Fruit fly (Drosophila melanogaster) whole organism, prepupa: ENCODE data around the gene betaNACtes1.
A peak's percentile ranks its signal among the peaks of the same experiment; 100 is the strongest.

ENCODE experiments used
- CG10631 ChIP-seq: fragments of 200-800 bp; sonication (Bioruptor generic); optimal IDR thresholded peaks from 2 replicates; lab custom pipeline; 2016; ENCODE audit warnings: missing biosample characterization, missing genetic modification characterization
- CG11294 ChIP-seq: fragments of 200-800 bp; sonication (Bioruptor generic); IDR thresholded peaks from 2 replicates; pipeline ENCODE4 v1.3.6; 2022; ENCODE audit warnings: missing biosample characterization, missing genetic modification characterization
- CG11762 ChIP-seq: fragments of 200-800 bp; sonication (Bioruptor generic); optimal IDR thresholded peaks from 3 replicates; lab custom pipeline; 2016; ENCODE audit warnings: missing biosample characterization, missing genetic modification characterization; ENCODE audit not compliant: insufficient read depth
- CG11902 ChIP-seq: fragments of 200-800 bp; sonication (Bioruptor generic); optimal IDR thresholded peaks from 3 replicates; lab custom pipeline; 2016; ENCODE audit warnings: missing biosample characterization, missing genetic modification characterization
- CG15336 ChIP-seq: fragments of 200-800 bp; sonication (Bioruptor generic); IDR thresholded peaks from 2 replicates; pipeline ENCODE4 v1.3.6; 2022; ENCODE audit warnings: missing biosample characterization, missing genetic modification characterization
- CG32006 ChIP-seq: fragments of 200-800 bp; sonication (Bioruptor generic); optimal IDR thresholded peaks from 3 replicates; lab custom pipeline; 2017; ENCODE audit warnings: missing biosample characterization, mild to moderate bottlenecking, missing genetic modification characterization
- CG34406 ChIP-seq: fragments of 200-800 bp; sonication (Bioruptor generic); optimal IDR thresholded peaks from 3 replicates; lab custom pipeline; 2016; ENCODE audit warnings: missing biosample characterization, missing genetic modification characterization
- CG3919 ChIP-seq: fragments of 200-800 bp; sonication (Bioruptor generic); optimal IDR thresholded peaks from 3 replicates; lab custom pipeline; 2016; ENCODE audit warnings: missing biosample characterization, missing genetic modification characterization
- CG4318 ChIP-seq: fragments of 200-800 bp; sonication (Bioruptor generic); optimal IDR thresholded peaks from 3 replicates; lab custom pipeline; 2017; ENCODE audit warnings: missing biosample characterization, mild to moderate bottlenecking, missing genetic modification characterization
- CG6163 ChIP-seq: fragments of 200-800 bp; sonication (Bioruptor generic); IDR thresholded peaks from 3 replicates; pipeline ENCODE4 v1.3.6; 2022; ENCODE audit warnings: missing biosample characterization, missing genetic modification characterization
- CG6276 ChIP-seq: fragments of 200-800 bp; sonication (Bioruptor generic); optimal IDR thresholded peaks from 2 replicates; lab custom pipeline; 2017; ENCODE audit warnings: missing biosample characterization, mild to moderate bottlenecking, missing genetic modification characterization
- CG6808 ChIP-seq: fragments of 200-800 bp; sonication (Bioruptor generic); optimal IDR thresholded peaks from 3 replicates; lab custom pipeline; 2017; ENCODE audit warnings: missing biosample characterization, missing genetic modification characterization, mild to moderate bottlenecking, moderate library complexity, missing genetic modification reagents
- CG6854 ChIP-seq: fragments of 200-800 bp; sonication (Bioruptor generic); optimal IDR thresholded peaks from 2 replicates; lab custom pipeline; 2017; ENCODE audit warnings: missing biosample characterization, mild to moderate bottlenecking, missing genetic modification characterization
- CG7368 ChIP-seq: fragments of 200-800 bp; sonication (Bioruptor generic); optimal IDR thresholded peaks from 3 replicates; lab custom pipeline; 2016; ENCODE audit warnings: missing biosample characterization, missing genetic modification characterization
- CG8119 ChIP-seq: fragments of 200-800 bp; sonication (Bioruptor generic); IDR thresholded peaks from 3 replicates; pipeline ENCODE4 v1.3.6; 2022; ENCODE audit warnings: missing biosample characterization, missing genetic modification characterization
- CG8319 ChIP-seq: fragments of 200-800 bp; sonication (Bioruptor generic); optimal IDR thresholded peaks from 3 replicates; lab custom pipeline; 2016; ENCODE audit warnings: missing biosample characterization, missing genetic modification characterization
- CG8632 ChIP-seq: fragments of 200-800 bp; sonication (Bioruptor generic); optimal IDR thresholded peaks from 3 replicates; lab custom pipeline; 2016; ENCODE audit warnings: missing biosample characterization, missing genetic modification characterization
- Eip75B ChIP-seq: fragments of 200-800 bp; sonication (Bioruptor generic); optimal IDR thresholded peaks from 3 replicates; lab custom pipeline; 2016; ENCODE audit warnings: missing biosample characterization, missing genetic modification characterization
- Eip78C ChIP-seq: fragments of 200-800 bp; sonication (Bioruptor generic); peaks from one replicate; lab custom pipeline; 2016; ENCODE audit warnings: missing biosample characterization, missing genetic modification characterization
- Eip93F ChIP-seq: fragments of 200-800 bp; sonication (Bioruptor generic); optimal IDR thresholded peaks from 2 replicates; lab custom pipeline; 2016; ENCODE audit warnings: missing biosample characterization, mild to moderate bottlenecking, missing genetic modification characterization
- Ets21C ChIP-seq: fragments of 200-800 bp; sonication (Bioruptor generic); optimal IDR thresholded peaks from 3 replicates; lab custom pipeline; 2016; ENCODE audit warnings: missing biosample characterization, missing genetic modification characterization
- Ets96B ChIP-seq: fragments of 200-800 bp; optimal IDR thresholded peaks from 2 replicates; lab custom pipeline; 2019; ENCODE audit warnings: missing biosample characterization, mild to moderate bottlenecking, missing genetic modification characterization, moderate library complexity
- Gug ChIP-seq: fragments of 200-800 bp; sonication (Bioruptor generic); IDR thresholded peaks from 2 replicates; pipeline ENCODE4 v1.3.6; 2022; ENCODE audit warnings: missing biosample characterization, missing genetic modification characterization
- Hr39 ChIP-seq: fragments of 200-800 bp; sonication (Bioruptor generic); optimal IDR thresholded peaks from 2 replicates; lab custom pipeline; 2016; ENCODE audit warnings: missing biosample characterization, missing genetic modification characterization
- Hr4 ChIP-seq: fragments of 200-800 bp; sonication (Bioruptor generic); optimal IDR thresholded peaks from 3 replicates; lab custom pipeline; 2016; ENCODE audit warnings: missing biosample characterization, missing genetic modification characterization
- OdsH ChIP-seq: fragments of 200-800 bp; sonication (Bioruptor generic); optimal IDR thresholded peaks from 3 replicates; lab custom pipeline; 2016; ENCODE audit warnings: missing biosample characterization, missing genetic modification characterization
- Smox ChIP-seq: fragments of 200-800 bp; sonication (Bioruptor generic); optimal IDR thresholded peaks from 3 replicates; lab custom pipeline; 2016; ENCODE audit warnings: missing biosample characterization, missing genetic modification characterization
- Sox15 ChIP-seq: fragments of 200-800 bp; sonication (Bioruptor generic); optimal IDR thresholded peaks from 3 replicates; lab custom pipeline; 2016; ENCODE audit warnings: missing biosample characterization, missing genetic modification characterization
- achi ChIP-seq: fragments of 200-800 bp; sonication (Bioruptor generic); optimal IDR thresholded peaks from 3 replicates; lab custom pipeline; 2016; ENCODE audit warnings: missing biosample characterization, missing genetic modification characterization
- acj6 ChIP-seq: fragments of 200-800 bp; sonication (Bioruptor generic); optimal IDR thresholded peaks from 3 replicates; lab custom pipeline; 2016; ENCODE audit warnings: missing biosample characterization, missing genetic modification characterization
- cyc ChIP-seq: fragments of 200-800 bp; sonication (Bioruptor generic); optimal IDR thresholded peaks from 3 replicates; lab custom pipeline; 2016; ENCODE audit warnings: missing biosample characterization, missing genetic modification characterization
- dac ChIP-seq: fragments of 200-800 bp; sonication (Bioruptor generic); optimal IDR thresholded peaks from 2 replicates; lab custom pipeline; 2017; ENCODE audit warnings: missing biosample characterization, mild to moderate bottlenecking, missing genetic modification characterization
- eg ChIP-seq: fragments of 200-800 bp; sonication (Bioruptor generic); IDR thresholded peaks from 3 replicates; pipeline ENCODE4 v1.3.6; 2022; ENCODE audit warnings: missing biosample characterization, missing genetic modification characterization
- esn ChIP-seq: fragments of 200-800 bp; sonication (Bioruptor generic); optimal IDR thresholded peaks from 2 replicates; lab custom pipeline; 2016; ENCODE audit warnings: missing biosample characterization, mild to moderate bottlenecking, missing genetic modification characterization, moderate library complexity
- fd59A ChIP-seq: fragments of 200-800 bp; sonication (Bioruptor generic); optimal IDR thresholded peaks from 2 replicates; lab custom pipeline; 2017; ENCODE audit warnings: missing biosample characterization, mild to moderate bottlenecking, missing genetic modification characterization, missing genetic modification reagents
- lz ChIP-seq: fragments of 200-800 bp; sonication (Bioruptor generic); optimal IDR thresholded peaks from 3 replicates; lab custom pipeline; 2016; ENCODE audit warnings: missing biosample characterization, missing genetic modification characterization
- net ChIP-seq: fragments of 200-800 bp; sonication (Bioruptor generic); optimal IDR thresholded peaks from 3 replicates; lab custom pipeline; 2016; ENCODE audit warnings: missing biosample characterization, missing genetic modification characterization
- spab ChIP-seq: fragments of 200-800 bp; sonication (Bioruptor generic); optimal IDR thresholded peaks from 2 replicates; lab custom pipeline; 2017; ENCODE audit warnings: missing biosample characterization, mild to moderate bottlenecking, missing genetic modification characterization, missing genetic modification reagents
- ss ChIP-seq, 2 experiments: fragments of 200-800 bp; sonication (Bioruptor generic); optimal IDR thresholded peaks; 2 replicates in 1 of 2; 3 replicates in 1 of 2; lab custom pipeline; 2017 to 2018; ENCODE audit warnings: mild to moderate bottlenecking in 2 of 2, missing biosample characterization in 2 of 2, missing genetic modification characterization in 2 of 2, moderate library complexity in 1 of 2
- topi ChIP-seq: fragments of 200-800 bp; sonication (Bioruptor generic); optimal IDR thresholded peaks from 3 replicates; lab custom pipeline; 2016; ENCODE audit warnings: missing biosample characterization, missing genetic modification characterization

The betaNACtes1 gene

DNA sequence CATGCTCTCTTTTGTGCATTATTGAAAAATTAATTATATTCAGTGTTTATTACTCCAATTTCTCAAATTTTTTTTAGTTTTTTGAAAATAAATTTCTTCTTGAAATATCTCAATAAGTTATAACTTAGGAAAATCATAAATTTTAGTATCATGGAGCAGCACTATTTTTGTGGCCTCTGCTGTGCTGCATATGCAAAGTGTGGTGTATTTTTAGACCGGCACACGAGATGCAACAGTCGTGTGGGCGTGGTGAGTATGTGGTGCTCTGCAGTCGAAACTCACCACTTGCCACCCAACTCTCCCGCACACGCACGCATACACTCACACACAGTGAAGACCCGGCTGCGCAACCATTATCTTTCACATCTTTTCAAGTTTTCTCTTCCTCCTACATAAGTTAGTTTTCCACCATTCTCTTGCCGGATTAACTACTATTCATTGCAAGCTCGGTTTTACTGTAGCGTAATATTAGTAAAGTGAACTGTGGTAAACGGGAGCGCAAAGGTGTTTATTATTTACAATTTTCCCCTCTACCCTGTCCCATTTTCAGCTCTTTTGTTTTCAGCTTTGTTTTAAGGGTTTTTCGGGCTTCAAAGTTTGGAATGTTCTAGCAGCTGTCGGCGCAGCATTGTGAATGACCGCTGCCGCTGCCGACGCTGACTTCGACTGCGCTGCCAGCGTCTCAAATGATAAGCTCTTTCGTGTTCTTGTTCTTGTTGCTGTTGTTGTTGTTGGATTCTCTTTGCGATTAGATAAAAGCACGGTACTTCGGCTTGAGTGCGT lies 36.2 kb upstream of the betaNACtes1 start (continued):
- peak; percentile 73 for TF ChIP-seq Hr4 (GFP tag; lab: Kevin White, UChicago)
- TF ChIP-seq topi: peak; percentile 79
- peak; percentile 71 for TF ChIP-seq Smox
- TF ChIP-seq CG7368 (GFP tag; lab: Kevin White, UChicago): peak; percentile 54
- TF ChIP-seq Eip93F (GFP tag; lab: Kevin White, UChicago): no peak
- peak; percentile 30 for TF ChIP-seq CG11902
- peak; percentile 71 for TF ChIP-seq OdsH
- peak; percentile 85 for TF ChIP-seq Eip75B (GFP tag; lab: Kevin White, UChicago)
- TF ChIP-seq CG6854 (GFP tag; lab: Kevin White, UChicago): peak; percentile 62
- peak; percentile 74 for TF ChIP-seq acj6

dm6 chrX:14201178-14201577 lies 28.8 kb upstream of the betaNACtes1 start, which contains the start of gene Prp16:
Gene Prp16 (plus strand): TSS chrX:14201362.
- TF ChIP-seq Gug (GFP tag; lab: Robert Waterston, UW): no peak
- TF ChIP-seq Eip75B (GFP tag; lab: Kevin White, UChicago): no peak
- no peak for TF ChIP-seq CG8119 (GFP tag; lab: Robert Waterston, UW)
- no peak for TF ChIP-seq CG11294 (GFP tag; lab: Robert Waterston, UW)
- no peak for TF ChIP-seq CG34406 (GFP tag; lab: Kevin White, UChicago)
- TF ChIP-seq lz: no peak
- no peak for TF ChIP-seq CG4318 (GFP tag; lab: Kevin White, UChicago)
- no peak for TF ChIP-seq CG10631 (GFP tag; lab: Kevin White, UChicago)
- TF ChIP-seq Hr4 (GFP tag; lab: Kevin White, UChicago): no peak
- TF ChIP-seq net (GFP tag; lab: Kevin White, UChicago): no peak
- no peak for TF ChIP-seq Ets21C (GFP tag; lab: Kevin White, UChicago)
- no peak for TF ChIP-seq CG6276 (GFP tag; lab: Kevin White, UChicago)
- no peak for TF ChIP-seq CG11902
- TF ChIP-seq fd59A (GFP tag; lab: Kevin White, UChicago): no peak
- TF ChIP-seq acj6: no peak
- no peak for TF ChIP-seq cyc (GFP tag; lab: Kevin White, UChicago)
- no peak for TF ChIP-seq Hr39 (GFP tag; lab: Kevin White, UChicago)
- TF ChIP-seq, all 60 proteins: peak for 0

dm6 chrX:14199967-14200531 lies 27.6 kb upstream of the betaNACtes1 start, which contains the start of gene CG11590:
Gene CG11590 (plus strand): TSS chrX:14200178.
- TF ChIP-seq CG8319 (GFP tag; lab: Kevin White, UChicago) (no peak), fd59A (GFP tag; lab: Kevin White, UChicago) (no peak), eg (peak; percentile 7; the same call in 1 of the 3 replicates), net (GFP tag; lab: Kevin White, UChicago) (no peak), CG7368 (GFP tag; lab: Kevin White, UChicago) (no peak), Gug (GFP tag; lab: Robert Waterston, UW) (no peak), Eip78C (GFP tag; lab: Kevin White, UChicago) (peak; percentile 11), topi (no peak), Eip93F (GFP tag; lab: Kevin White, UChicago) (no peak), CG8119 (GFP tag; lab: Robert Waterston, UW) (peak; percentile 29; the same call in 1 of the 3 replicates), CG34406 (GFP tag; lab: Kevin White, UChicago) (no peak), ss (GFP tag; optimal IDR thresholded peaks at IDR 0.05; lab: Kevin White, UChicago) (peak in 1 of 2 experiments; percentile 40), achi (GFP tag; lab: Kevin White, UChicago) (no peak), Eip75B (GFP tag; lab: Kevin White, UChicago) (no peak), esn (no peak), Sox15 (GFP tag; lab: Kevin White, UChicago) (no peak), Hr4 (GFP tag; lab: Kevin White, UChicago) (no peak), Ets96B (no peak), lz (no peak), CG8632 (GFP tag; lab: Kevin White, UChicago) (no peak), CG6808 (no peak), spab (no peak), cyc (GFP tag; lab: Kevin White, UChicago) (no peak), CG32006 (no peak), CG6163 (GFP tag; lab: Robert Waterston, UW) (no peak), acj6 (no peak), CG6276 (GFP tag; lab: Kevin White, UChicago) (no peak), CG3919 (GFP tag; lab: Kevin White, UChicago) (no peak), CG11762 (GFP tag; lab: Kevin White, UChicago) (no peak), CG15336 (GFP tag; lab: Robert Waterston, UW) (peak; percentile 24; the same call in 1 of the 2 replicates), dac (GFP tag; lab: Kevin White, UChicago) (no peak)
- TF ChIP-seq, all 60 proteins: peak for 5
